Worm (Caenorhabditis elegans) whole organism, L3 larva: ENCODE measurements around the gene T25B2.4.

Experiments
- R02D3.7 ChIP-seq: fragments of 150-350 bp; optimal IDR thresholded peaks from 2 replicates; lab custom pipeline; 2014; ENCODE audit warnings: missing biosample characterization, missing genetic modification characterization
- ZK546.5 ChIP-seq: sonication (generic microtip); optimal IDR thresholded peaks from 2 replicates; lab custom pipeline; 2017; ENCODE audit warnings: missing biosample characterization, missing genetic modification characterization
- aly-2 ChIP-seq: fragments of 150-350 bp; optimal IDR thresholded peaks from 2 replicates; lab custom pipeline; 2014; ENCODE audit warnings: missing biosample characterization, missing genetic modification characterization
- ama-1 ChIP-seq: fragments of 150-350 bp; optimal IDR thresholded peaks from 2 replicates; lab custom pipeline; 2018
- ceh-16 ChIP-seq: sonication (generic microtip); optimal IDR thresholded peaks from 2 replicates; lab custom pipeline; 2017; ENCODE audit warnings: missing biosample characterization, missing genetic modification characterization
- ceh-28 ChIP-seq: fragments of 150-350 bp; optimal IDR thresholded peaks from 2 replicates; lab custom pipeline; 2014; ENCODE audit warnings: missing biosample characterization, missing genetic modification reagents, missing genetic modification characterization
- ceh-82 ChIP-seq: fragments of 150-350 bp; optimal IDR thresholded peaks from 2 replicates; lab custom pipeline; 2014; ENCODE audit warnings: missing biosample characterization, missing genetic modification characterization
- ceh-9 ChIP-seq: sonication (generic microtip); optimal IDR thresholded peaks from 2 replicates; lab custom pipeline; 2018; ENCODE audit warnings: missing biosample characterization, missing genetic modification characterization
- daf-12 ChIP-seq: fragments of 150-350 bp; optimal IDR thresholded peaks from 2 replicates; lab custom pipeline; 2014; ENCODE audit warnings: missing biosample characterization, missing genetic modification reagents, missing genetic modification characterization
- egl-27 ChIP-seq: sonication (generic microtip); optimal IDR thresholded peaks from 4 replicates; lab custom pipeline; 2017; ENCODE audit warnings: missing biosample characterization, missing genetic modification reagents, missing genetic modification characterization
- egl-5 ChIP-seq: fragments of 150-350 bp; optimal IDR thresholded peaks from 2 replicates; lab custom pipeline; 2017; ENCODE audit warnings: missing biosample characterization, missing genetic modification reagents, missing genetic modification characterization, inconsistent platforms
- elt-1 ChIP-seq: fragments of 150-350 bp; optimal IDR thresholded peaks from 2 replicates; lab custom pipeline; 2014; ENCODE audit warnings: missing biosample characterization, missing genetic modification characterization
- elt-2 ChIP-seq: sonication (generic microtip); optimal IDR thresholded peaks from 2 replicates; lab custom pipeline; 2016; ENCODE audit warnings: missing genetic modification reagents, mild to moderate bottlenecking, missing genetic modification characterization, missing compliant biosample characterization
- elt-3 ChIP-seq, 3 experiments: fragments of 150-350 bp in 1 of 3; sonication (generic microtip) in 2 of 3; optimal IDR thresholded peaks; 2 replicates in 2 of 3; 4 replicates in 1 of 3; lab custom pipeline; 2014 to 2017; ENCODE audit warnings: missing biosample characterization in 3 of 3, missing genetic modification characterization in 3 of 3
- eor-1 ChIP-seq, 2 experiments: fragments of 150-350 bp; optimal IDR thresholded peaks; 2 replicates each; lab custom pipeline; 2014 to 2018; ENCODE audit warnings: missing biosample characterization in 2 of 2, missing genetic modification characterization in 2 of 2
- fkh-10 ChIP-seq: sonication (generic microtip); optimal IDR thresholded peaks from 2 replicates; lab custom pipeline; 2017; ENCODE audit warnings: missing biosample characterization, missing genetic modification reagents, missing genetic modification characterization
- fkh-2 ChIP-seq: fragments of 150-350 bp; optimal IDR thresholded peaks from 2 replicates; lab custom pipeline; 2014; ENCODE audit warnings: missing biosample characterization, missing genetic modification reagents, missing genetic modification characterization
- fos-1 ChIP-seq: fragments of 150-350 bp; optimal IDR thresholded peaks from 2 replicates; lab custom pipeline; 2014; ENCODE audit warnings: missing biosample characterization, missing genetic modification characterization
- hmg-11 ChIP-seq: sonication (generic microtip); optimal IDR thresholded peaks from 2 replicates; lab custom pipeline; 2016; ENCODE audit warnings: missing genetic modification characterization, missing compliant biosample characterization
- jun-1 ChIP-seq: fragments of 150-350 bp; optimal IDR thresholded peaks from 2 replicates; lab custom pipeline; 2014; ENCODE audit warnings: missing biosample characterization, missing genetic modification reagents, missing genetic modification characterization
- lin-15B ChIP-seq: fragments of 150-350 bp; optimal IDR thresholded peaks from 2 replicates; lab custom pipeline; 2014; ENCODE audit warnings: missing biosample characterization, missing genetic modification characterization
- lin-39 ChIP-seq: fragments of 150-350 bp; optimal IDR thresholded peaks from 2 replicates; lab custom pipeline; 2018; ENCODE audit warnings: missing biosample characterization, missing genetic modification reagents, missing genetic modification characterization
- lsy-12 ChIP-seq: sonication (generic microtip); optimal IDR thresholded peaks from 2 replicates; lab custom pipeline; 2016; ENCODE audit warnings: mild to moderate bottlenecking, missing genetic modification characterization, missing compliant biosample characterization
- mdl-1 ChIP-seq: fragments of 150-350 bp; optimal IDR thresholded peaks from 2 replicates; lab custom pipeline; 2014; ENCODE audit warnings: missing biosample characterization, missing genetic modification characterization
- mml-1 ChIP-seq: fragments of 150-350 bp; sonication (generic microtip); optimal IDR thresholded peaks from 3 replicates; lab custom pipeline; 2014; ENCODE audit warnings: missing biosample characterization, missing genetic modification characterization
- nfya-1 ChIP-seq: sonication (generic microtip); optimal IDR thresholded peaks from 2 replicates; lab custom pipeline; 2017; ENCODE audit warnings: missing genetic modification characterization, mild to moderate bottlenecking, missing compliant biosample characterization, antibody characterized with exemption, moderate library complexity; ENCODE audit not compliant: insufficient read depth
- nhr-11 ChIP-seq: fragments of 150-350 bp; optimal IDR thresholded peaks from 2 replicates; lab custom pipeline; 2014; ENCODE audit warnings: missing biosample characterization, missing genetic modification characterization
- nhr-12 ChIP-seq: fragments of 150-350 bp; optimal IDR thresholded peaks from 2 replicates; lab custom pipeline; 2014; ENCODE audit warnings: missing biosample characterization, missing genetic modification characterization
- nhr-23 ChIP-seq: fragments of 150-350 bp; optimal IDR thresholded peaks from 2 replicates; lab custom pipeline; 2014; ENCODE audit warnings: missing biosample characterization, missing genetic modification reagents, missing genetic modification characterization
- nhr-237 ChIP-seq: fragments of 150-350 bp; optimal IDR thresholded peaks from 2 replicates; lab custom pipeline; 2014; ENCODE audit warnings: missing biosample characterization, missing genetic modification characterization
- nhr-25 ChIP-seq: sonication (generic microtip); optimal IDR thresholded peaks from 2 replicates; lab custom pipeline; 2017; ENCODE audit warnings: missing biosample characterization, missing genetic modification characterization
- nhr-28 ChIP-seq: fragments of 150-350 bp; optimal IDR thresholded peaks from 2 replicates; lab custom pipeline; 2014; ENCODE audit warnings: missing biosample characterization, missing genetic modification characterization
- nhr-43 ChIP-seq: sonication (generic microtip); optimal IDR thresholded peaks from 2 replicates; lab custom pipeline; 2016; ENCODE audit warnings: mild to moderate bottlenecking, missing genetic modification characterization, missing compliant biosample characterization; ENCODE audit not compliant: poor library complexity, severe bottlenecking
- nhr-67 ChIP-seq: fragments of 150-350 bp; optimal IDR thresholded peaks from 2 replicates; lab custom pipeline; 2014; ENCODE audit warnings: missing biosample characterization, missing genetic modification characterization
- nhr-76 ChIP-seq: fragments of 150-350 bp; sonication (generic microtip); optimal IDR thresholded peaks from 5 replicates; lab custom pipeline; 2014; ENCODE audit warnings: missing biosample characterization, missing genetic modification characterization
- nhr-77 ChIP-seq: fragments of 150-350 bp; optimal IDR thresholded peaks from 2 replicates; lab custom pipeline; 2014; ENCODE audit warnings: missing biosample characterization, missing genetic modification characterization
- pha-4 ChIP-seq: fragments of 150-350 bp; optimal IDR thresholded peaks from 2 replicates; lab custom pipeline; 2014; ENCODE audit warnings: missing biosample characterization, missing genetic modification reagents, missing genetic modification characterization
- pqm-1 ChIP-seq: fragments of 150-350 bp; optimal IDR thresholded peaks from 2 replicates; lab custom pipeline; 2017; ENCODE audit warnings: missing biosample characterization, missing genetic modification characterization, inconsistent platforms
- sea-2 ChIP-seq: fragments of 150-350 bp; sonication (generic microtip); optimal IDR thresholded peaks from 4 replicates; lab custom pipeline; 2014; ENCODE audit warnings: missing biosample characterization, missing genetic modification reagents, missing genetic modification characterization
- skn-1 ChIP-seq: fragments of 150-350 bp; optimal IDR thresholded peaks from 2 replicates; lab custom pipeline; 2014; ENCODE audit warnings: missing biosample characterization, missing genetic modification characterization
- snpc-4 ChIP-seq: fragments of 150-350 bp; optimal IDR thresholded peaks from 2 replicates; lab custom pipeline; 2014; ENCODE audit warnings: missing biosample characterization, missing genetic modification characterization
- tbx-2 ChIP-seq: sonication (generic microtip); optimal IDR thresholded peaks from 2 replicates; lab custom pipeline; 2016; ENCODE audit warnings: mild to moderate bottlenecking, missing genetic modification characterization, missing compliant biosample characterization
- unc-39 ChIP-seq: sonication (generic microtip); optimal IDR thresholded peaks from 4 replicates; lab custom pipeline; 2017; ENCODE audit warnings: missing biosample characterization, missing genetic modification characterization
- unc-62 ChIP-seq: fragments of 150-350 bp; sonication (generic microtip); optimal IDR thresholded peaks from 4 replicates; lab custom pipeline; 2014; ENCODE audit warnings: missing biosample characterization, missing genetic modification reagents, missing genetic modification characterization
- zag-1 ChIP-seq: fragments of 150-350 bp; optimal IDR thresholded peaks from 2 replicates; lab custom pipeline; 2014; ENCODE audit warnings: missing biosample characterization, missing genetic modification characterization
- ztf-11 ChIP-seq: fragments of 150-350 bp; optimal IDR thresholded peaks from 2 replicates; lab custom pipeline; 2014; ENCODE audit warnings: missing biosample characterization, missing genetic modification characterization
- ztf-4 ChIP-seq: fragments of 150-350 bp; optimal IDR thresholded peaks from 2 replicates; lab custom pipeline; 2014; ENCODE audit warnings: missing biosample characterization, missing genetic modification characterization

Gene T25B2.4

DNA sequence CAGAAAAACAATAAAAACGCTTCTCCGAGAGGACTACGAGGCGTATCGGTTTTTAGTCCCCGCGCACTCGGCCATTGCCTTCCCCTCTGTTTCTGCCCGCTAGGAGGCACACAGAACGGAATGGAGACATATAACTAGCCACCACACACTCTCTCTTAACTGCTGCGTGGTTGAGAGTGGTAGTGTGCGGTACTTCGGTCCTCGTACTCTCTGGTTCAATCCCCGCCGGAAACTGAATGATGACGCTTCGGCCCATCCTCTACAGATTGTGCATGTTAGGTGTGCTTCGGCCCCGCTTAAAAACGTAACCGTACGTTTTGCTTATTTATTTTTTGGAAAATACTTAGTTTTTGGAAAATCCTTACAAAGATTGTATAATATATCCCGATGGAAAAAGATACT lies 29.6 kb downstream of the T25B2.4 start, which contains the start of gene T13C5.6:
T13C5.6 (minus strand) TSS at position 1 of the 402 bp plus-strand sequence.
- TF ChIP-seq ztf-4 (tag; lab: Kevin White, UChicago) (peak; percentile 81), aly-2 (peak; percentile 48), fkh-2 (tag; lab: Kevin White, UChicago) (peak; percentile 28), elt-3 (tag; optimal IDR thresholded peaks at IDR 0.05; lab: Kevin White, UChicago) (peak in 2 of 3 experiments; percentile 18 to 88), unc-62 (peak; percentile 34), lin-15B (peak; percentile 60), elt-1 (tag; lab: Kevin White, UChicago) (no peak), nhr-237 (tag; lab: Kevin White, UChicago) (no peak), nhr-77 (peak; percentile 24), R02D3.7 (tag; lab: Kevin White, UChicago) (peak; percentile 40), nhr-25 (tag; lab: Kevin White, UChicago) (peak; percentile 88), ceh-16 (tag; lab: Kevin White, UChicago) (peak; percentile 69), ztf-11 (tag; lab: Kevin White, UChicago) (no peak), sea-2 (GFP tag; lab: Kevin White, UChicago) (peak; percentile 35), nhr-23 (peak; percentile 73), mml-1 (no peak), ceh-28 (tag; lab: Kevin White, UChicago) (peak; percentile 70), mdl-1 (tag; lab: Kevin White, UChicago) (no peak), pqm-1 (tag; lab: Kevin White, UChicago) (peak; percentile 39), jun-1 (tag; lab: Kevin White, UChicago) (peak; percentile 81), eor-1 (tag; optimal IDR thresholded peaks at IDR 0.05; lab: Kevin White, UChicago) (no peak), nhr-28 (tag; lab: Kevin White, UChicago) (no peak), ceh-9 (tag; lab: Kevin White, UChicago) (no peak), nhr-67 (tag; lab: Kevin White, UChicago) (no peak), tbx-2 (tag; lab: Kevin White, UChicago) (peak; percentile 85), fos-1 (peak; percentile 52), nhr-76 (tag; lab: Kevin White, UChicago) (peak; percentile 39), ama-1 (lab: Kevin White, UChicago) (no peak), zag-1 (peak; percentile 3), ceh-82 (tag; lab: Kevin White, UChicago) (peak; percentile 64), pha-4 (tag; lab: Kevin White, UChicago) (peak; percentile 87), lin-39 (tag; lab: Kevin White, UChicago) (peak; percentile 94), lsy-12 (peak; percentile 93), nfya-1 (tag; lab: Kevin White, UChicago) (peak; percentile 89), fkh-10 (GFP tag; lab: Kevin White, UChicago) (peak; percentile 20), unc-39 (tag; lab: Kevin White, UChicago) (peak; percentile 6), egl-27 (tag; lab: Kevin White, UChicago) (peak; percentile 70), ZK546.5 (no peak), daf-12 (tag; lab: Kevin White, UChicago) (no peak), hmg-11 (tag; lab: Kevin White, UChicago) (peak; percentile 99), nhr-43 (peak; percentile 95), egl-5 (tag; lab: Kevin White, UChicago) (peak; percentile 95), elt-2 (tag; lab: Kevin White, UChicago) (peak; percentile 74), nhr-12 (tag; lab: Kevin White, UChicago) (no peak), nhr-11 (tag; lab: Kevin White, UChicago) (peak; percentile 11), skn-1 (peak; percentile 91), snpc-4 (peak; percentile 68)
